Worm (Caenorhabditis elegans): Measurements from ENCODE around the gene ubc-22.

DNA sequence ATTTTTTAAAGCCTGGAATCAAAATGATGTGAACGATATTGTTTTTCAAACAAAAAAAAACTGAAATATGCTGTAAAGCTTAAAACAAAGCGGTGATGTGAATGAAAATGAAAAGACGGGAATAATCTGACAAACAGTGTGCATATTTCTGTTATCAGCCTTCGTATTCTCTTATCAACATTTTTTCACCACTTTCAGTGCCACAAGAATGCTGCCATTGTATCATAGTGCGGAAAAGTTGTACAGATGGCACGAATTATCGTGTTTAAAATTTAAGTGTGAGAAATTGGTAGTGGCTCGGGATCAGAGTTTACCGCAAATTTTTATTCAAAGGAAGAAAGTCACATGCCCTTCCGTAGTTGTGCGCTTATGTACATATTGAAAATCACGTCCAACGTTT, 44.5 kb downstream of the ubc-22 start, which contains the start of gene ifd-1:
- no peak for TF ChIP-seq him-1 (tag; optimal IDR thresholded peaks at IDR 0.05)
- TF ChIP-seq W03F9.2 (tag; optimal IDR thresholded peaks at IDR 0.05) = no peak
- TF ChIP-seq dao-5 (tag; optimal IDR thresholded peaks at IDR 0.05) = no peak

Measured in whole organism, L4/young adult.